Worm (Caenorhabditis elegans) whole organism, L2 larva: ENCODE measurements around the gene cysl-3.

Experiments
- ZK546.5 ChIP-seq: sonication (generic microtip); optimal IDR thresholded peaks from 2 replicates; lab custom pipeline; 2017; ENCODE audit warnings: missing biosample characterization, missing genetic modification characterization
- blmp-1 ChIP-seq: sonication (generic microtip); optimal IDR thresholded peaks from 2 replicates; lab custom pipeline; 2017; ENCODE audit warnings: missing genetic modification characterization, mild to moderate bottlenecking, missing compliant biosample characterization, antibody characterized with exemption, moderate library complexity; ENCODE audit not compliant: insufficient read depth
- egl-27 ChIP-seq: sonication (generic microtip); optimal IDR thresholded peaks from 3 replicates; lab custom pipeline; 2017; ENCODE audit warnings: missing biosample characterization, missing genetic modification reagents, missing genetic modification characterization
- elt-1 ChIP-seq: fragments of 150-350 bp; optimal IDR thresholded peaks from 2 replicates; lab custom pipeline; 2014; ENCODE audit warnings: missing biosample characterization, missing genetic modification characterization
- lin-13 ChIP-seq: fragments of 150-350 bp; optimal IDR thresholded peaks from 2 replicates; lab custom pipeline; 2014; ENCODE audit warnings: missing biosample characterization, missing genetic modification reagents, missing genetic modification characterization
- nhr-12 ChIP-seq: fragments of 150-350 bp; optimal IDR thresholded peaks from 2 replicates; lab custom pipeline; 2014; ENCODE audit warnings: missing biosample characterization, missing genetic modification characterization
- nhr-77 ChIP-seq: fragments of 150-350 bp; optimal IDR thresholded peaks from 2 replicates; lab custom pipeline; 2014; ENCODE audit warnings: missing biosample characterization, missing genetic modification characterization

ce11 chrV:3789770-3790169 lies 13.8 kb upstream of the cysl-3 start, which contains the start of gene R08F11.7:
- TF ChIP-seq nhr-77 (tag; lab: Kevin White, UChicago): no peak
- TF ChIP-seq blmp-1 (tag; lab: Kevin White, UChicago): no peak
- TF ChIP-seq elt-1 (tag; lab: Kevin White, UChicago): no peak
- TF ChIP-seq lin-13 (GFP tag; lab: Kevin White, UChicago): no peak
- TF ChIP-seq nhr-12 (tag; lab: Kevin White, UChicago): no peak
- TF ChIP-seq ZK546.5: no peak
- TF ChIP-seq egl-27 (tag; lab: Kevin White, UChicago): no peak
